Worm (Caenorhabditis elegans): Measurements from ENCODE around the gene F35H8.12.

The F35H8.12 gene

ce11 chrII:9553179-9553578 lies 1.5 kb downstream of the F35H8.12 start, which contains the start of gene F35H8.1:
TSS of gene F35H8.1 (minus strand) at chrII:9553279.
- no peak for TF ChIP-seq sup-37 (GFP tag; optimal IDR thresholded peaks at IDR 0.05)
- TF ChIP-seq mdl-1 (tag; optimal IDR thresholded peaks at IDR 0.05) = no peak
- TF ChIP-seq jun-1 (tag; optimal IDR thresholded peaks at IDR 0.05) = no peak
- no peak for TF ChIP-seq ets-5 (GFP tag; IDR thresholded peaks at IDR 0.05)
- TF ChIP-seq unc-30 (tag; optimal IDR thresholded peaks at IDR 0.05) = no peak
- TF ChIP-seq C34B4.2 (tag; optimal IDR thresholded peaks at IDR 0.05) = no peak
- TF ChIP-seq Y116A8C.19 (tag; optimal IDR thresholded peaks at IDR 0.05; ENCODE audit: borderline replicate concordance) = no peak
- no peak for TF ChIP-seq fos-1 (tag; optimal IDR thresholded peaks at IDR 0.05)
- TF ChIP-seq nhr-71 (tag; optimal IDR thresholded peaks at IDR 0.05) = no peak
- no peak for TF ChIP-seq C16A3.4 (tag; optimal IDR thresholded peaks at IDR 0.05)
- no peak for TF ChIP-seq nhr-77 (tag; optimal IDR thresholded peaks at IDR 0.05)
- no peak for TF ChIP-seq egl-13 (tag; optimal IDR thresholded peaks at IDR 0.05)
- TF ChIP-seq nhr-12 (tag; optimal IDR thresholded peaks at IDR 0.05) = no peak
- TF ChIP-seq ceh-8 (GFP tag; optimal IDR thresholded peaks at IDR 0.05) = no peak
- no peak for TF ChIP-seq nhr-84 (tag; optimal IDR thresholded peaks at IDR 0.05)
- no peak for TF ChIP-seq dsc-1 (tag; optimal IDR thresholded peaks at IDR 0.05)
- no peak for TF ChIP-seq fkh-8 (tag; optimal IDR thresholded peaks at IDR 0.05)
- no peak for TF ChIP-seq sox-4 (tag; optimal IDR thresholded peaks at IDR 0.05)

- TF ChIP-seq nhr-20 (tag; optimal IDR thresholded peaks at IDR 0.05) = peak; percentile 9
- no peak for TF ChIP-seq nhr-19 (GFP tag; conservative IDR thresholded peaks at IDR 0.05)
- TF ChIP-seq dsc-1 (tag; optimal IDR thresholded peaks at IDR 0.05) = no peak
- no peak for TF ChIP-seq mdl-1 (tag; optimal IDR thresholded peaks at IDR 0.05)
- no peak for TF ChIP-seq lin-13 (GFP tag; optimal IDR thresholded peaks at IDR 0.05)
- TF ChIP-seq ets-5 (GFP tag; IDR thresholded peaks at IDR 0.05) = no peak
- peak; percentile 79 for TF ChIP-seq blmp-1 (tag; optimal IDR thresholded peaks at IDR 0.05)
- TF ChIP-seq nhr-237 (tag; optimal IDR thresholded peaks at IDR 0.05) = no peak
- TF ChIP-seq zip-4 (GFP tag; optimal IDR thresholded peaks at IDR 0.05) = no peak
- no peak for TF ChIP-seq nhr-47 (tag; optimal IDR thresholded peaks at IDR 0.05)
- no peak for TF ChIP-seq sup-37 (GFP tag; optimal IDR thresholded peaks at IDR 0.05)
- TF ChIP-seq grh-1 (GFP tag; IDR thresholded peaks at IDR 0.05) = peak; percentile 43; the same call in 1 of the 2 replicates
- TF ChIP-seq snpc-4 (tag; optimal IDR thresholded peaks at IDR 0.05) = no peak
- TF ChIP-seq fkh-10 (GFP tag; optimal IDR thresholded peaks at IDR 0.05) = no peak
- no peak for TF ChIP-seq nhr-12 (tag; optimal IDR thresholded peaks at IDR 0.05)
- no peak for TF ChIP-seq nhr-11 (tag; optimal IDR thresholded peaks at IDR 0.05)
- TF ChIP-seq efl-3 (GFP tag; optimal IDR thresholded peaks at IDR 0.05) = no peak
- peak; percentile 49 for TF ChIP-seq unc-130 (tag; optimal IDR thresholded peaks at IDR 0.05)
- no peak for TF ChIP-seq efl-1 (optimal IDR thresholded peaks at IDR 0.05)
- no peak for TF ChIP-seq efl-1 (GFP tag; optimal IDR thresholded peaks at IDR 0.05 in 1 of 2)
- TF ChIP-seq lir-3 (tag; optimal IDR thresholded peaks at IDR 0.05; ENCODE audit: poor library complexity) = no peak
- no peak for TF ChIP-seq pqm-1 (tag; optimal IDR thresholded peaks at IDR 0.05)
- no peak for TF ChIP-seq alr-1 (tag; optimal IDR thresholded peaks at IDR 0.05; ENCODE audit: borderline replicate concordance)
- TF ChIP-seq elt-3 (tag; optimal IDR thresholded peaks at IDR 0.05) = peak in 1 of 6 experiments; percentile 29
- peak in 1 of 2 experiments; percentile 25 for TF ChIP-seq lin-35 (GFP tag; optimal IDR thresholded peaks at IDR 0.05)
- no peak for TF ChIP-seq mep-1 (tag; optimal IDR thresholded peaks at IDR 0.05)
- TF ChIP-seq zag-1 (tag; optimal IDR thresholded peaks at IDR 0.05) = no peak
- TF ChIP-seq ces-1 (GFP tag; optimal IDR thresholded peaks at IDR 0.05) = no peak
- TF ChIP-seq xbp-1 (tag; optimal IDR thresholded peaks at IDR 0.05) = no peak
- no peak for TF ChIP-seq dpl-1 (GFP tag; optimal IDR thresholded peaks at IDR 0.05)
- TF ChIP-seq nhr-85 (tag) = peak; percentile 77
- peak; percentile 45 for TF ChIP-seq lin-14 (GFP tag; optimal IDR thresholded peaks at IDR 0.05)
These were observed 3.4 kb downstream of the F35H8.12 start, which contains the start of gene F35H8.2 for ce11 chrII:9554925-9555553. TSS of gene F35H8.2 (plus strand) at chrII:9555503.

All from whole organism, L1 larva.